Worm (Caenorhabditis elegans) whole organism, young adult: Measurements from ENCODE around the gene srw-112.

ENCODE experiments used
- B0035.1 ChIP-seq: sonication (generic microtip); optimal IDR thresholded peaks from 2 replicates; lab custom pipeline; 2016; ENCODE audit warnings: missing genetic modification characterization, mild to moderate bottlenecking, missing compliant biosample characterization, missing genotype, missing genetic modification reagents
- B0336.3 ChIP-seq: fragments of 200-800 bp; sonication (Bioruptor generic); IDR thresholded peaks from 2 replicates; pipeline ENCODE4 v1.3.6; 2022; ENCODE audit warnings: missing genetic modification characterization, missing compliant biosample characterization
- D2030.7 ChIP-seq: fragments of 200-800 bp; sonication (Bioruptor generic); IDR thresholded peaks from 2 replicates; pipeline ENCODE4 v1.3.6; 2022; ENCODE audit warnings: missing genetic modification reagents, missing genetic modification characterization, missing compliant biosample characterization
- F10E7.11 ChIP-seq: sonication (generic microtip); optimal IDR thresholded peaks from 2 replicates; lab custom pipeline; 2017; ENCODE audit warnings: mild to moderate bottlenecking, missing genetic modification characterization, moderate library complexity, missing compliant biosample characterization
- F37B4.10 ChIP-seq: fragments of 200-800 bp; sonication (Bioruptor generic); IDR thresholded peaks from 2 replicates; pipeline ENCODE4 v1.3.6; 2022; ENCODE audit warnings: missing genetic modification characterization, missing compliant biosample characterization
- F57A8.1 ChIP-seq: fragments of 200-800 bp; sonication (Bioruptor generic); optimal IDR thresholded peaks from 2 replicates; lab custom pipeline; 2018; ENCODE audit warnings: mild to moderate bottlenecking, missing genetic modification characterization, moderate library complexity, missing compliant biosample characterization
- Y53F4B.3 ChIP-seq: fragments of 200-800 bp; sonication (Bioruptor generic); IDR thresholded peaks from 2 replicates; pipeline ENCODE4 v1.3.6; 2022; ENCODE audit warnings: missing genetic modification reagents, missing genetic modification characterization, missing compliant biosample characterization
- akir-1 ChIP-seq: fragments of 200-800 bp; sonication (Bioruptor generic); optimal IDR thresholded peaks from 2 replicates; lab custom pipeline; 2018; ENCODE audit warnings: mild to moderate bottlenecking, missing genetic modification characterization, moderate library complexity, missing compliant biosample characterization
- aptf-2 ChIP-seq: fragments of 200-800 bp; sonication (Bioruptor generic); conservative IDR thresholded peaks from 2 replicates; pipeline ENCODE4 v1.3.6; 2022; ENCODE audit warnings: missing genetic modification reagents, missing genetic modification characterization, missing compliant biosample characterization
- ceh-100 ChIP-seq: fragments of 200-800 bp; sonication (Bioruptor generic); IDR thresholded peaks from 2 replicates; pipeline ENCODE4 v1.3.6; 2022; ENCODE audit warnings: missing genetic modification reagents, missing genetic modification characterization, missing compliant biosample characterization
- ceh-40 ChIP-seq: fragments of 200-800 bp; sonication (Bioruptor generic); IDR thresholded peaks from 2 replicates; pipeline ENCODE4 v1.3.6; 2022; ENCODE audit warnings: missing genetic modification characterization, missing compliant biosample characterization
- ceh-79 ChIP-seq: sonication (generic microtip); optimal IDR thresholded peaks from 2 replicates; lab custom pipeline; 2017; ENCODE audit warnings: mild to moderate bottlenecking, missing genetic modification characterization, missing compliant biosample characterization
- chd-7 ChIP-seq: sonication (generic microtip); optimal IDR thresholded peaks from 2 replicates; lab custom pipeline; 2016; ENCODE audit warnings: mild to moderate bottlenecking, missing genetic modification characterization, moderate library complexity, missing compliant biosample characterization
- die-1 ChIP-seq: sonication (generic microtip); optimal IDR thresholded peaks from 2 replicates; lab custom pipeline; 2016; ENCODE audit warnings: missing genotype, mild to moderate bottlenecking, missing genetic modification characterization, missing compliant biosample characterization
- dox-1 ChIP-seq: fragments of 200-800 bp; sonication (Bioruptor generic); IDR thresholded peaks from 2 replicates; pipeline ENCODE4 v1.3.6; 2022; ENCODE audit warnings: missing genetic modification reagents, missing genetic modification characterization, missing compliant biosample characterization
- egl-44 ChIP-seq: fragments of 200-800 bp; sonication (Bioruptor generic); IDR thresholded peaks from 2 replicates; pipeline ENCODE4 v1.3.6; 2022; ENCODE audit warnings: missing genetic modification reagents, missing genetic modification characterization, missing compliant biosample characterization
- hsf-1 ChIP-seq: fragments of 200-800 bp; sonication (Bioruptor generic); IDR thresholded peaks from 2 replicates; pipeline ENCODE4 v1.3.6; 2022; ENCODE audit warnings: missing genetic modification reagents, missing genetic modification characterization, missing compliant biosample characterization
- let-607 ChIP-seq, 2 experiments: fragments of 200-800 bp in 1 of 2; sonication (Bioruptor generic) in 1 of 2; sonication (generic microtip) in 1 of 2; optimal IDR thresholded peaks; 2 replicates each; lab custom pipeline; 2016 to 2018; ENCODE audit warnings: mild to moderate bottlenecking in 2 of 2, missing compliant biosample characterization in 2 of 2, missing genetic modification characterization in 2 of 2, moderate library complexity in 2 of 2, missing genotype in 1 of 2
- lin-54 ChIP-seq: fragments of 200-800 bp; sonication (Bioruptor generic); optimal IDR thresholded peaks from 2 replicates; lab custom pipeline; 2018; ENCODE audit warnings: mild to moderate bottlenecking, missing genetic modification characterization, missing compliant biosample characterization
- lsl-1 ChIP-seq: fragments of 200-800 bp; sonication (Bioruptor generic); optimal IDR thresholded peaks from 2 replicates; lab custom pipeline; 2018; ENCODE audit warnings: mild to moderate bottlenecking, missing genetic modification characterization, moderate library complexity, missing compliant biosample characterization
- madf-8 ChIP-seq: fragments of 200-800 bp; sonication (Bioruptor generic); conservative IDR thresholded peaks from 2 replicates; pipeline ENCODE4 v1.3.6; 2022; ENCODE audit warnings: missing genetic modification reagents, missing genetic modification characterization, missing compliant biosample characterization
- mxl-1 ChIP-seq: sonication (generic microtip); optimal IDR thresholded peaks from 2 replicates; lab custom pipeline; 2016; ENCODE audit warnings: missing genetic modification characterization, missing compliant biosample characterization
- nhr-80 ChIP-seq: sonication (generic microtip); optimal IDR thresholded peaks from 2 replicates; lab custom pipeline; 2016; ENCODE audit warnings: missing genetic modification characterization, missing compliant biosample characterization
- nhr-90 ChIP-seq: sonication (generic microtip); optimal IDR thresholded peaks from 2 replicates; lab custom pipeline; 2016; ENCODE audit warnings: missing genotype, mild to moderate bottlenecking, missing genetic modification characterization, missing compliant biosample characterization
- pha-4 ChIP-seq: fragments of 150-350 bp; sonication (generic microtip); optimal IDR thresholded peaks from 2 replicates; lab custom pipeline; 2014; ENCODE audit warnings: missing biosample characterization, missing genetic modification reagents, missing genetic modification characterization
- rec-8 ChIP-seq, 2 experiments: sonication (generic microtip); optimal IDR thresholded peaks; 2 replicates each; lab custom pipeline; 2016; ENCODE audit warnings: mild to moderate bottlenecking in 2 of 2, missing genetic modification characterization in 2 of 2, missing genetic modification reagents in 2 of 2, missing genotype in 2 of 2, missing biosample characterization in 1 of 2, missing compliant biosample characterization in 1 of 2, moderate library complexity in 1 of 2
- repo-1 ChIP-seq: sonication (generic microtip); optimal IDR thresholded peaks from 2 replicates; lab custom pipeline; 2017; ENCODE audit warnings: mild to moderate bottlenecking, missing genetic modification characterization, missing compliant biosample characterization
- rpc-1 ChIP-seq, 2 experiments: fragments of 150-350 bp in 1 of 2; sonication (generic microtip) in 1 of 2; optimal IDR thresholded peaks; 2 replicates each; lab custom pipeline; 2014 to 2018; ENCODE audit warnings: missing biosample characterization in 1 of 2, missing genetic modification characterization in 1 of 2, missing genetic modification reagents in 1 of 2, missing genotype in 1 of 2
- snpc-1.3 ChIP-seq: sonication (generic microtip); optimal IDR thresholded peaks from 2 replicates; lab custom pipeline; 2017; ENCODE audit warnings: missing genetic modification characterization, mild to moderate bottlenecking, missing compliant biosample characterization, antibody characterized with exemption, moderate library complexity, missing genotype, missing genetic modification reagents; ENCODE audit not compliant: insufficient read depth
- tbp1 ChIP-seq: fragments of 200-800 bp; sonication (Bioruptor generic); optimal IDR thresholded peaks from 2 replicates; lab custom pipeline; 2018; ENCODE audit warnings: mild to moderate bottlenecking, missing genetic modification characterization, missing compliant biosample characterization
- tbx-9 ChIP-seq: sonication (generic microtip); optimal IDR thresholded peaks from 2 replicates; lab custom pipeline; 2016; ENCODE audit warnings: borderline replicate concordance, missing genetic modification characterization, inconsistent platforms, missing compliant biosample characterization
- unc-62 ChIP-seq: fragments of 150-350 bp; optimal IDR thresholded peaks from 2 replicates; lab custom pipeline; 2014; ENCODE audit warnings: missing biosample characterization, missing genetic modification reagents, missing genetic modification characterization
- ztf-22 ChIP-seq: fragments of 200-800 bp; sonication (Bioruptor generic); optimal IDR thresholded peaks from 2 replicates; lab custom pipeline; 2018; ENCODE audit warnings: mild to moderate bottlenecking, missing genetic modification characterization, moderate library complexity, missing compliant biosample characterization

The srw-112 gene

DNA sequence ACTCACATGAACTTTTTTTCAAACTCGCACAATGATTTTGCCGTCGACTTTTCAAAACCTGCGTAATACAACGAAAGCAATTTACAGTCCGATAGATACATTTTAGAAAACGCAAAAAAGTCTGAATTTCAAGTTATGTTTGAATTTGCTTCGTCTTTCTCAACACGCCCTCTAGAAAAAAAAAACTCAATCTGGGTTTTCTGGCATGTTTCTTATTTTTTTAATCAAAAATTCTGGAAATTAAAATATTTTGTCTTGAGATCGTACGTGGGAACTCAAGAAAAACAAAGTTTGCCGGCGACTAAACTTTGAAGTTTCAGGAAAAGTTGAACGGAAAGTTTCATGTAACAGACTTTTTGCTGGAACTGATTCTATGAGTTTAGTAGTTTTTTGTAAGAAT, 12.0 kb downstream of the srw-112 start, which contains the start of gene srw-115:
TSS of gene srw-115 (minus strand) at position 101 of the 400 bp plus-strand sequence.
- TF ChIP-seq tbx-9, result no peak
- TF ChIP-seq ceh-100 (GFP tag; lab: Robert Waterston, UW), result no peak
- TF ChIP-seq pha-4 (tag; lab: Kevin White, UChicago), result no peak
- no peak for TF ChIP-seq akir-1 (GFP tag; lab: Kevin White, UChicago)
- TF ChIP-seq D2030.7, result no peak
- TF ChIP-seq Y53F4B.3 (GFP tag; lab: Robert Waterston, UW), result no peak
- TF ChIP-seq nhr-90 (tag; lab: Kevin White, UChicago), result no peak
- no peak for TF ChIP-seq F57A8.1 (GFP tag; lab: Kevin White, UChicago)
- no peak for TF ChIP-seq B0035.1
- no peak for TF ChIP-seq ceh-40 (GFP tag; lab: Robert Waterston, UW)
- no peak for TF ChIP-seq B0336.3 (GFP tag; lab: Robert Waterston, UW)
- no peak for TF ChIP-seq rpc-1 (optimal IDR thresholded peaks at IDR 0.05; lab: Kevin White, UChicago)
- TF ChIP-seq rpc-1 (tag; optimal IDR thresholded peaks at IDR 0.05; lab: Kevin White, UChicago), result no peak
- TF ChIP-seq egl-44 (GFP tag; lab: Robert Waterston, UW), result no peak
- TF ChIP-seq unc-62 (GFP tag; lab: Kevin White, UChicago), result no peak
- TF ChIP-seq snpc-1.3 (tag; lab: Kevin White, UChicago), result no peak
- no peak for TF ChIP-seq ztf-22 (GFP tag; lab: Kevin White, UChicago)
- TF ChIP-seq aptf-2 (GFP tag; lab: Robert Waterston, UW), result no peak
- no peak for TF ChIP-seq tbp1 (GFP tag; lab: Kevin White, UChicago)
- no peak for TF ChIP-seq hsf-1 (GFP tag; lab: Robert Waterston, UW)

DNA sequence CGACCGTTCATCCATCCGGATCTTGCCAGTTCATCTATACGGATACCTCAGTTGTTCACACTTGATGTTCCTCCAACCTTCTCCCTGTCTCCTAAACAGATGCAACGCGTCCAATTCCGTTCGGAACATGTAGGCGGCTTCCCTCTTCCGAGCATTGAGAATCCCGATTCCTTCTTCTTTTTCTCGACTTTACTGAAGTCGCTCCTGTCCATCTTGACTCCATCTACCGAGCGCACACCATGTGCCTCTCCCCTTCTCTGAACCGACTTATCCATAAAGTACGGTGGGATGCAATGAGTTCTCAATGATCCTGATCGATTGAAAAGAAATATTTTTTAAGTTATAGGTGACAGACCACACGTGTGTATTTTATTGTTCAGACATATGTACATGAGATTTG, 13.8 kb downstream of the srw-112 start:
- TF ChIP-seq F37B4.10 (GFP tag; lab: Robert Waterston, UW), result no peak

DNA sequence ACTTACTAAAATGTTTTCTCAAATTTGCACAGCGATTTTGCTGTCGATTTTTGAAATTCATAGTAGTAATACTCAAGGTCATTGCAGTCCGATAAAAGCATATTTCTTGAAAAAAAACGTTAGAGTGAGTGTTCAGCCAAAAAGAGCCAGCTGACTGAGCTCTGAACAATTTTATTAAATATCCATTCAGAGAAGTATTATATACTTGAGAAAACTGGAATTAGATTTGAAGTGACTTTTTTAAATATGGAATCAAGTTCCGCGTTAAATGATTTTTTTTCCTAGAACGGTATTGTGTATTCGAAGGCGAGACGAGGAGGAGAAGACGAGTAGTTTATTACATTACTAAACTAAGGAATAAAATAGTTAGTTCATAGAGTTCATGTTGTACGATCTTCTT, 14.4 kb downstream of the srw-112 start, which contains the start of gene srw-121:
TSS of gene srw-121 (minus strand) at position 101 of the 400 bp plus-strand sequence.
- TF ChIP-seq die-1 (tag; lab: Kevin White, UChicago), result no peak
- TF ChIP-seq lin-54 (GFP tag; lab: Kevin White, UChicago), result no peak
- TF ChIP-seq lsl-1, result no peak
- TF ChIP-seq nhr-80 (tag; lab: Kevin White, UChicago), result no peak
- no peak for TF ChIP-seq aptf-2 (GFP tag; lab: Robert Waterston, UW)

DNA sequence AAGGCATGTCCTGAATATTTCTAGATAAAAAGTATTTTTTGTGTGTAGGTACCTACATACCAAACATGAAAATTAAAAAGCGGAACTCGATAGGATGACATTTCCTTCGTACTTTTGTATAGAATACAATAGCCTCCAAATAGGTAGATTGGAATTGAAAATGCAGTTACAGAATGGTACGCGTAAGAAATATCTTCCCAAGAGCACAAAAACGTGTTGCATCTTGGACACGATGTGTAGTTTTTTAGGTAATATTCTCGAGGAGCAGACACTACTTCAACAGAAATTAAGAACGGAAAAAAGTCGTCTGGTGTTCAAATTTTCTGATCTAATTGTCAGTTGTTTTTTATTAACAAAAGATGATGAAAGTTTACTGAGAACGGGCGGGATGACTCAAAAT, 18.5 kb downstream of the srw-112 start, which contains the start of gene srh-85:
TSS of gene srh-85 (minus strand) at position 101 of the 400 bp plus-strand sequence.
- TF ChIP-seq let-607 (tag; optimal IDR thresholded peaks at IDR 0.05; lab: Kevin White, UChicago), result no peak
- TF ChIP-seq F37B4.10 (GFP tag; lab: Robert Waterston, UW), result no peak
- TF ChIP-seq repo-1 (tag; lab: Kevin White, UChicago), result no peak
- no peak for TF ChIP-seq madf-8 (GFP tag; lab: Robert Waterston, UW)
- TF ChIP-seq F10E7.11, result no peak
- no peak for TF ChIP-seq D2030.7
- no peak for TF ChIP-seq rec-8 (tag; optimal IDR thresholded peaks at IDR 0.05; lab: Kevin White, UChicago)
- no peak for TF ChIP-seq mxl-1
- no peak for TF ChIP-seq ceh-79 (tag; lab: Kevin White, UChicago)
- TF ChIP-seq dox-1, result no peak
- no peak for TF ChIP-seq snpc-1.3 (tag; lab: Kevin White, UChicago)
- TF ChIP-seq B0035.1, result no peak
- no peak for TF ChIP-seq chd-7 (tag; lab: Kevin White, UChicago)
